Worm (Caenorhabditis elegans) whole organism, L1 larva: Measurements from ENCODE around the gene srx-56.

Experiments
- F16B12.6 ChIP-seq: fragments of 150-350 bp; optimal IDR thresholded peaks from 2 replicates; lab custom pipeline; 2014; ENCODE audit warnings: missing biosample characterization, missing genetic modification characterization
- dpl-1 ChIP-seq, 3 experiments: fragments of 150-350 bp in 2 of 3; sonication (generic microtip) in 1 of 3; optimal IDR thresholded peaks; 2 replicates each; lab custom pipeline; 2014 to 2017; ENCODE audit warnings: missing biosample characterization in 3 of 3, missing genetic modification characterization in 3 of 3, missing genetic modification reagents in 3 of 3
- efl-3 ChIP-seq: fragments of 200-800 bp; sonication (Bioruptor generic); optimal IDR thresholded peaks from 2 replicates; lab custom pipeline; 2018; ENCODE audit warnings: mild to moderate bottlenecking, missing genetic modification characterization, missing compliant biosample characterization
- ets-5 ChIP-seq: fragments of 200-800 bp; sonication (Bioruptor generic); IDR thresholded peaks from 2 replicates; pipeline ENCODE4 v1.3.6; 2022; ENCODE audit warnings: missing genetic modification characterization, missing compliant biosample characterization
- grh-1 ChIP-seq: fragments of 200-800 bp; sonication (Bioruptor generic); IDR thresholded peaks from 2 replicates; pipeline ENCODE4 v1.3.6; 2022; ENCODE audit warnings: missing genetic modification reagents, missing genetic modification characterization, missing compliant biosample characterization
- lin-13 ChIP-seq: fragments of 150-350 bp; optimal IDR thresholded peaks from 2 replicates; lab custom pipeline; 2014; ENCODE audit warnings: missing biosample characterization, missing genetic modification reagents, missing genetic modification characterization
- nhr-11 ChIP-seq: fragments of 150-350 bp; optimal IDR thresholded peaks from 2 replicates; lab custom pipeline; 2014; ENCODE audit warnings: missing biosample characterization, missing genetic modification characterization
- nhr-237 ChIP-seq: fragments of 150-350 bp; optimal IDR thresholded peaks from 2 replicates; lab custom pipeline; 2014; ENCODE audit warnings: missing biosample characterization, missing genetic modification characterization
- sox-4 ChIP-seq: sonication (generic microtip); optimal IDR thresholded peaks from 2 replicates; lab custom pipeline; 2016; ENCODE audit warnings: missing genetic modification characterization, missing compliant biosample characterization
- unc-62 ChIP-seq: fragments of 150-350 bp; optimal IDR thresholded peaks from 2 replicates; lab custom pipeline; 2014; ENCODE audit warnings: missing biosample characterization, missing genetic modification reagents, missing genetic modification characterization

- no peak for TF ChIP-seq lin-13
- no peak for TF ChIP-seq grh-1
- no peak for TF ChIP-seq F16B12.6 (tag; lab: Kevin White, UChicago)
- no peak for TF ChIP-seq nhr-11 (tag; lab: Kevin White, UChicago)
- TF ChIP-seq dpl-1 (GFP tag; optimal IDR thresholded peaks at IDR 0.05; lab: Kevin White, UChicago), result no peak
- no peak for TF ChIP-seq ets-5 (GFP tag; lab: Robert Waterston, UW)
- no peak for TF ChIP-seq nhr-237 (tag; lab: Kevin White, UChicago)
- no peak for TF ChIP-seq sox-4 (tag; lab: Kevin White, UChicago)
- TF ChIP-seq unc-62 (GFP tag; lab: Kevin White, UChicago), result no peak
- TF ChIP-seq efl-3 (GFP tag; lab: Kevin White, UChicago), result no peak
These were observed 48.9 kb upstream of the srx-56 start, which contains the start of gene srx-92 for ce11 chrV:7325285-7325684.
